Fruit fly (Drosophila melanogaster): ENCODE results near the gene CG12170.

Gene CG12170

dm6 chr3R:5685269-5686048 is 48.4 kb downstream of the CG12170 start, which contains the start of the genes Rab23 and plx (continued):
- peak in 1 of 2 experiments; percentile 17 for TF ChIP-seq insv (GFP tag; optimal IDR thresholded peaks at IDR 0.05)
- TF ChIP-seq HmgD (GFP tag; optimal IDR thresholded peaks at IDR 0.05): no peak
- TF ChIP-seq CG8089 (GFP tag; optimal IDR thresholded peaks at IDR 0.05): no peak
- no peak for TF ChIP-seq onecut (GFP tag; IDR thresholded peaks at IDR 0.05)
- TF ChIP-seq grn (GFP tag; optimal IDR thresholded peaks at IDR 0.05): no peak
- TF ChIP-seq Ssrp (tag; optimal IDR thresholded peaks at IDR 0.05): no peak
- no peak; the same call in 2 of the 3 replicates for TF ChIP-seq row (GFP tag; IDR thresholded peaks at IDR 0.05)
- TF ChIP-seq Lhr (GFP tag; optimal IDR thresholded peaks at IDR 0.05): peak; percentile 50
- TF ChIP-seq Rx (GFP tag; IDR thresholded peaks at IDR 0.05): no peak
- TF ChIP-seq emc (GFP tag; optimal IDR thresholded peaks at IDR 0.05): no peak
- TF ChIP-seq unpg (GFP tag; optimal IDR thresholded peaks at IDR 0.05): no peak
- no peak for TF ChIP-seq bigmax (GFP tag; optimal IDR thresholded peaks at IDR 0.05)
- TF ChIP-seq otp (GFP tag; IDR thresholded peaks at IDR 0.05): no peak
- TF ChIP-seq lmd (GFP tag; IDR thresholded peaks at IDR 0.05): no peak; the same call in 1 of the 2 replicates
- no peak for TF ChIP-seq CG3838 (GFP tag; optimal IDR thresholded peaks at IDR 0.05)
- TF ChIP-seq CG43689 (GFP tag; IDR thresholded peaks at IDR 0.05): no peak
- peak; percentile 76 for TF ChIP-seq Ets65A (GFP tag)
- no peak for TF ChIP-seq CG10654 (GFP tag; optimal IDR thresholded peaks at IDR 0.05)
- TF ChIP-seq slp2 (GFP tag; optimal IDR thresholded peaks at IDR 0.05): no peak
- peak; percentile 18 for TF ChIP-seq CG4707 (GFP tag; optimal IDR thresholded peaks at IDR 0.05)
- TF ChIP-seq fru (optimal IDR thresholded peaks at IDR 0.05): no peak
- peak; percentile 33; the same call in 1 of the 2 replicates for TF ChIP-seq amos (GFP tag; IDR thresholded peaks at IDR 0.05; ENCODE audit: partially characterized antibody)
- TF ChIP-seq slbo (GFP tag; IDR thresholded peaks at IDR 0.05): 0 out of 2 replicates have a peak, but pooled peaks have one; percentile 3
- no peak for TF ChIP-seq toy (GFP tag; IDR thresholded peaks at IDR 0.05)
- no peak for TF ChIP-seq MTF-1 (GFP tag; optimal IDR thresholded peaks at IDR 0.05; ENCODE audit: borderline replicate concordance)
- no peak for TF ChIP-seq ranshi (GFP tag; IDR thresholded peaks at IDR 0.05)
- TF ChIP-seq chinmo (GFP tag; IDR thresholded peaks at IDR 0.05; ENCODE audit: partially characterized antibody): 0 out of 4 replicates have a peak, but pooled peaks have one; percentile 53
- peak; percentile 53 for TF ChIP-seq sob (GFP tag; IDR thresholded peaks at IDR 0.05)
- no peak for TF ChIP-seq sim (GFP tag; IDR thresholded peaks at IDR 0.05)
- TF ChIP-seq crol (GFP tag; IDR thresholded peaks at IDR 0.05): no peak
- TF ChIP-seq CG16779 (GFP tag; IDR thresholded peaks at IDR 0.05): no peak
- TF ChIP-seq CG9932 (GFP tag; IDR thresholded peaks at IDR 0.05): peak; percentile 34
- no peak for TF ChIP-seq CG4404 (GFP tag; IDR thresholded peaks at IDR 0.05)
- TF ChIP-seq h (optimal IDR thresholded peaks at IDR 0.05): no peak
- TF ChIP-seq CG8765 (GFP tag; IDR thresholded peaks at IDR 0.05): no peak
- TF ChIP-seq chif (GFP tag; optimal IDR thresholded peaks at IDR 0.05): no peak
- no peak for TF ChIP-seq CG31224 (GFP tag; IDR thresholded peaks at IDR 0.05)
- TF ChIP-seq CG17328 (GFP tag; IDR thresholded peaks at IDR 0.05): 0 out of 2 replicates have a peak, but pooled peaks have one; percentile 5
- no peak for TF ChIP-seq salm (tag; optimal IDR thresholded peaks at IDR 0.05)
- TF ChIP-seq Eip74EF (GFP tag; optimal IDR thresholded peaks at IDR 0.05): peak in 1 of 2 experiments; percentile 20
- no peak for TF ChIP-seq Hey (tag; optimal IDR thresholded peaks at IDR 0.05)
- TF ChIP-seq CTCF (GFP tag; optimal IDR thresholded peaks at IDR 0.05): peak; percentile 8
- TF ChIP-seq CG10147 (GFP tag; optimal IDR thresholded peaks at IDR 0.05): no peak
- no peak for TF ChIP-seq Xrp1 (GFP tag; IDR thresholded peaks at IDR 0.05)
- no peak for TF ChIP-seq CG8924 (tag; optimal IDR thresholded peaks at IDR 0.05)
